Worm (Caenorhabditis elegans) whole organism, L1 larva: Measurements from ENCODE around the gene tbb-6.

ENCODE experiments used
- C04F5.9 ChIP-seq: sonication (generic microtip); optimal IDR thresholded peaks from 2 replicates; lab custom pipeline; 2016; ENCODE audit warnings: missing genetic modification characterization, missing compliant biosample characterization
- C34B4.2 ChIP-seq: sonication (generic microtip); optimal IDR thresholded peaks from 2 replicates; lab custom pipeline; 2017; ENCODE audit warnings: mild to moderate bottlenecking, missing genetic modification characterization, missing compliant biosample characterization
- Y116A8C.19 ChIP-seq: sonication (generic microtip); optimal IDR thresholded peaks from 2 replicates; lab custom pipeline; 2016; ENCODE audit warnings: missing compliant biosample characterization, missing genetic modification characterization, borderline replicate concordance
- aly-2 ChIP-seq: fragments of 150-350 bp; optimal IDR thresholded peaks from 2 replicates; lab custom pipeline; 2014; ENCODE audit warnings: missing biosample characterization, missing genetic modification characterization
- blmp-1 ChIP-seq: fragments of 150-350 bp; optimal IDR thresholded peaks from 2 replicates; lab custom pipeline; 2014; ENCODE audit warnings: missing biosample characterization, missing genetic modification characterization
- ceh-8 ChIP-seq: fragments of 200-800 bp; sonication (Bioruptor generic); optimal IDR thresholded peaks from 2 replicates; lab custom pipeline; 2018; ENCODE audit warnings: mild to moderate bottlenecking, missing genetic modification characterization, moderate library complexity, missing compliant biosample characterization
- ces-1 ChIP-seq: fragments of 150-350 bp; optimal IDR thresholded peaks from 2 replicates; lab custom pipeline; 2014; ENCODE audit warnings: missing biosample characterization, missing genetic modification reagents, missing genetic modification characterization
- dsc-1 ChIP-seq: sonication (generic microtip); optimal IDR thresholded peaks from 2 replicates; lab custom pipeline; 2016; ENCODE audit warnings: mild to moderate bottlenecking, missing genetic modification characterization, missing compliant biosample characterization
- efl-1 ChIP-seq, 4 experiments: fragments of 150-350 bp; optimal IDR thresholded peaks in 3 of 4; peaks in 1 of 4; 1 replicate in 1 of 4; 2 replicates in 3 of 4; lab custom pipeline; 2014; ENCODE audit warnings: missing biosample characterization in 2 of 4, missing genetic modification characterization in 2 of 4, missing genetic modification reagents in 2 of 4
- efl-3 ChIP-seq: fragments of 200-800 bp; sonication (Bioruptor generic); optimal IDR thresholded peaks from 2 replicates; lab custom pipeline; 2018; ENCODE audit warnings: mild to moderate bottlenecking, missing genetic modification characterization, missing compliant biosample characterization
- elt-3 ChIP-seq, 6 experiments: fragments of 150-350 bp in 1 of 6; sonication (generic microtip); optimal IDR thresholded peaks; 2 replicates each; lab custom pipeline; 2017 to 2018; ENCODE audit warnings: missing biosample characterization in 6 of 6, missing genetic modification characterization in 6 of 6, inconsistent platforms in 1 of 6
- fkh-10 ChIP-seq: sonication (generic microtip); optimal IDR thresholded peaks from 2 replicates; lab custom pipeline; 2017; ENCODE audit warnings: missing biosample characterization, missing genetic modification reagents, missing genetic modification characterization
- fkh-8 ChIP-seq: sonication (generic microtip); optimal IDR thresholded peaks from 2 replicates; lab custom pipeline; 2016; ENCODE audit warnings: mild to moderate bottlenecking, missing genetic modification characterization, missing compliant biosample characterization
- fos-1 ChIP-seq: fragments of 150-350 bp; optimal IDR thresholded peaks from 2 replicates; lab custom pipeline; 2014; ENCODE audit warnings: missing biosample characterization, missing genetic modification characterization
- grh-1 ChIP-seq: fragments of 200-800 bp; sonication (Bioruptor generic); IDR thresholded peaks from 2 replicates; pipeline ENCODE4 v1.3.6; 2022; ENCODE audit warnings: missing genetic modification reagents, missing genetic modification characterization, missing compliant biosample characterization
- hlh-17 ChIP-seq: fragments of 200-800 bp; sonication (Bioruptor generic); optimal IDR thresholded peaks from 2 replicates; lab custom pipeline; 2018; ENCODE audit warnings: missing genetic modification characterization, mild to moderate bottlenecking, missing compliant biosample characterization, moderate library complexity, borderline replicate concordance
- hlh-4 ChIP-seq: sonication (generic microtip); optimal IDR thresholded peaks from 2 replicates; lab custom pipeline; 2016; ENCODE audit warnings: mild to moderate bottlenecking, missing genetic modification characterization, missing compliant biosample characterization
- hpl-2 ChIP-seq: fragments of 150-350 bp; optimal IDR thresholded peaks from 2 replicates; lab custom pipeline; 2014; ENCODE audit warnings: missing biosample characterization, missing genetic modification reagents, missing genetic modification characterization
- isw-1 ChIP-seq: fragments of 200-800 bp; sonication (Bioruptor generic); IDR thresholded peaks from 2 replicates; pipeline ENCODE4 v1.3.6; 2022; ENCODE audit warnings: missing genetic modification characterization, missing compliant biosample characterization
- lin-14 ChIP-seq: fragments of 200-800 bp; sonication (Bioruptor generic); optimal IDR thresholded peaks from 2 replicates; lab custom pipeline; 2018; ENCODE audit warnings: mild to moderate bottlenecking, missing genetic modification characterization, moderate library complexity, missing compliant biosample characterization
- lin-15B ChIP-seq: fragments of 150-350 bp; sonication (generic microtip); optimal IDR thresholded peaks from 3 replicates; lab custom pipeline; 2014; ENCODE audit warnings: missing biosample characterization, missing genetic modification characterization
- lin-35 ChIP-seq, 2 experiments: fragments of 150-350 bp; optimal IDR thresholded peaks; 2 replicates each; lab custom pipeline; 2014; ENCODE audit warnings: missing biosample characterization in 2 of 2, missing genetic modification characterization in 2 of 2, missing genetic modification reagents in 2 of 2
- lir-3 ChIP-seq: sonication (generic microtip); optimal IDR thresholded peaks from 2 replicates; lab custom pipeline; 2016; ENCODE audit warnings: mild to moderate bottlenecking, missing genetic modification characterization, moderate library complexity, missing compliant biosample characterization; ENCODE audit not compliant: poor library complexity
- lsy-2 ChIP-seq, 2 experiments: fragments of 150-350 bp; optimal IDR thresholded peaks; 2 replicates each; lab custom pipeline; 2014; ENCODE audit warnings: missing biosample characterization in 2 of 2, missing genetic modification characterization in 2 of 2
- mep-1 ChIP-seq: fragments of 150-350 bp; optimal IDR thresholded peaks from 2 replicates; lab custom pipeline; 2014; ENCODE audit warnings: missing biosample characterization, missing genetic modification characterization
- nhr-11 ChIP-seq: fragments of 150-350 bp; optimal IDR thresholded peaks from 2 replicates; lab custom pipeline; 2014; ENCODE audit warnings: missing biosample characterization, missing genetic modification characterization
- nhr-12 ChIP-seq: sonication (generic microtip); optimal IDR thresholded peaks from 2 replicates; lab custom pipeline; 2017; ENCODE audit warnings: missing biosample characterization, missing genetic modification characterization
- nhr-19 ChIP-seq: fragments of 200-800 bp; sonication (Bioruptor generic); conservative IDR thresholded peaks from 2 replicates; pipeline ENCODE4 v1.3.6; 2022; ENCODE audit warnings: missing genetic modification characterization, missing compliant biosample characterization
- nhr-20 ChIP-seq: sonication (generic microtip); optimal IDR thresholded peaks from 2 replicates; lab custom pipeline; 2016; ENCODE audit warnings: mild to moderate bottlenecking, missing genetic modification characterization, missing compliant biosample characterization
- nhr-237 ChIP-seq: fragments of 150-350 bp; optimal IDR thresholded peaks from 2 replicates; lab custom pipeline; 2014; ENCODE audit warnings: missing biosample characterization, missing genetic modification characterization
- nhr-47 ChIP-seq: sonication (generic microtip); optimal IDR thresholded peaks from 2 replicates; lab custom pipeline; 2016; ENCODE audit warnings: mild to moderate bottlenecking, missing genetic modification characterization, moderate library complexity, missing compliant biosample characterization
- nhr-71 ChIP-seq: sonication (generic microtip); optimal IDR thresholded peaks from 2 replicates; lab custom pipeline; 2016; ENCODE audit warnings: mild to moderate bottlenecking, missing genetic modification characterization, moderate library complexity, missing compliant biosample characterization
- nhr-85 ChIP-seq: sonication (generic microtip); peaks from one replicate; lab custom pipeline; 2016; ENCODE audit warnings: missing genetic modification characterization, inconsistent platforms, missing compliant biosample characterization
- nhr-90 ChIP-seq: sonication (generic microtip); optimal IDR thresholded peaks from 2 replicates; lab custom pipeline; 2016; ENCODE audit warnings: mild to moderate bottlenecking, missing genetic modification characterization, missing compliant biosample characterization; ENCODE audit not compliant: poor library complexity
- pag-3 ChIP-seq: sonication (generic microtip); optimal IDR thresholded peaks from 2 replicates; lab custom pipeline; 2017; ENCODE audit warnings: missing genetic modification characterization, mild to moderate bottlenecking, missing compliant biosample characterization, antibody characterized with exemption, borderline replicate concordance; ENCODE audit not compliant: insufficient read depth
- skn-1 ChIP-seq: fragments of 150-350 bp; optimal IDR thresholded peaks from 2 replicates; lab custom pipeline; 2014; ENCODE audit warnings: missing biosample characterization, missing genetic modification characterization
- snu-23 ChIP-seq: sonication (generic microtip); optimal IDR thresholded peaks from 2 replicates; lab custom pipeline; 2016; ENCODE audit warnings: missing genetic modification characterization, missing compliant biosample characterization
- sptf-1 ChIP-seq: fragments of 150-350 bp; optimal IDR thresholded peaks from 2 replicates; lab custom pipeline; 2014; ENCODE audit warnings: missing biosample characterization, missing genetic modification characterization
- swsn-7 ChIP-seq: sonication (generic microtip); optimal IDR thresholded peaks from 2 replicates; lab custom pipeline; 2016; ENCODE audit warnings: missing genetic modification characterization, missing compliant biosample characterization
- tbx-2 ChIP-seq: sonication (generic microtip); optimal IDR thresholded peaks from 2 replicates; lab custom pipeline; 2016; ENCODE audit warnings: missing genetic modification characterization, missing compliant biosample characterization
- tlp-1 ChIP-seq: fragments of 150-350 bp; optimal IDR thresholded peaks from 2 replicates; lab custom pipeline; 2014; ENCODE audit warnings: missing biosample characterization, missing genetic modification characterization
- unc-62 ChIP-seq: fragments of 150-350 bp; optimal IDR thresholded peaks from 2 replicates; lab custom pipeline; 2014; ENCODE audit warnings: missing biosample characterization, missing genetic modification reagents, missing genetic modification characterization
- vab-15 ChIP-seq: sonication (generic microtip); optimal IDR thresholded peaks from 2 replicates; lab custom pipeline; 2017; ENCODE audit warnings: missing genotype, mild to moderate bottlenecking, missing genetic modification characterization, missing compliant biosample characterization
- xbp-1 ChIP-seq: sonication (generic microtip); optimal IDR thresholded peaks from 2 replicates; lab custom pipeline; 2016; ENCODE audit warnings: missing genetic modification characterization, missing compliant biosample characterization
- zag-1 ChIP-seq: fragments of 150-350 bp; optimal IDR thresholded peaks from 2 replicates; lab custom pipeline; 2014; ENCODE audit warnings: missing biosample characterization, missing genetic modification characterization
- ztf-11 ChIP-seq, 2 experiments: sonication (generic microtip); optimal IDR thresholded peaks; 2 replicates each; lab custom pipeline; 2016 to 2017; ENCODE audit warnings: missing genetic modification characterization in 2 of 2, missing biosample characterization in 1 of 2, missing compliant biosample characterization in 1 of 2
- ztf-4 ChIP-seq: fragments of 150-350 bp; optimal IDR thresholded peaks from 2 replicates; lab custom pipeline; 2014; ENCODE audit warnings: missing biosample characterization, missing genetic modification characterization

tbb-6 gene

ce11 chrV:12294091-12294490, 32.8 kb downstream of the tbb-6 start:
- TF ChIP-seq Y116A8C.19 (tag; lab: Kevin White, UChicago) (no peak), ztf-4 (tag; lab: Kevin White, UChicago) (no peak), zag-1 (no peak), mep-1 (tag; lab: Kevin White, UChicago) (no peak), fos-1 (tag; lab: Kevin White, UChicago) (no peak), fkh-10 (GFP tag; lab: Kevin White, UChicago) (no peak), nhr-85 (tag; lab: Kevin White, UChicago) (peak; percentile 69), ztf-11 (tag; optimal IDR thresholded peaks at IDR 0.05; lab: Kevin White, UChicago) (no peak), nhr-19 (GFP tag; lab: Robert Waterston, UW) (no peak), lin-14 (peak; percentile 42), tbx-2 (tag; lab: Kevin White, UChicago) (peak; percentile 9), unc-62 (GFP tag; lab: Kevin White, UChicago) (no peak), lsy-2 (tag; optimal IDR thresholded peaks at IDR 0.05; lab: Kevin White, UChicago) (peak in 1 of 2 experiments; percentile 49), nhr-71 (tag; lab: Kevin White, UChicago) (peak; percentile 44), xbp-1 (no peak), ces-1 (GFP tag; lab: Kevin White, UChicago) (no peak), nhr-90 (tag; lab: Kevin White, UChicago) (peak; percentile 4), lir-3 (tag; lab: Kevin White, UChicago) (no peak), nhr-20 (tag; lab: Kevin White, UChicago) (peak; percentile 18), swsn-7 (tag; lab: Kevin White, UChicago) (no peak), fkh-8 (tag; lab: Kevin White, UChicago) (no peak), grh-1 (0 out of 2 replicates have a peak, but pooled peaks have one; percentile 15), blmp-1 (tag; lab: Kevin White, UChicago) (peak; percentile 54), elt-3 (tag; optimal IDR thresholded peaks at IDR 0.05; lab: Kevin White, UChicago) (peak in 2 of 6 experiments; percentile 58 to 79), nhr-237 (tag; lab: Kevin White, UChicago) (no peak), vab-15 (tag; lab: Kevin White, UChicago) (no peak)

ce11 chrV:12295015-12295414, 33.7 kb downstream of the tbb-6 start:
- no peak for TF ChIP-seq efl-1 (optimal IDR thresholded peaks at IDR 0.05; lab: Kevin White, UChicago)
- TF ChIP-seq efl-1 (GFP tag; optimal IDR thresholded peaks at IDR 0.05 in 1 of 2; lab: Kevin White, UChicago) = peak in 1 of 2 experiments; percentile 87
- peak in 1 of 2 experiments; percentile 10 for TF ChIP-seq lin-35 (GFP tag; optimal IDR thresholded peaks at IDR 0.05; lab: Kevin White, UChicago)
- no peak for TF ChIP-seq tlp-1 (tag; lab: Kevin White, UChicago)
- TF ChIP-seq blmp-1 (tag; lab: Kevin White, UChicago) = peak; percentile 17

ce11 chrV:12295520-12295919, 34.2 kb downstream of the tbb-6 start:
- TF ChIP-seq tbx-2 (tag; lab: Kevin White, UChicago) (peak; percentile 15), hlh-4 (no peak), C04F5.9 (no peak), pag-3 (no peak), grh-1 (peak; percentile 32; the same call in 1 of the 2 replicates), skn-1 (tag; lab: Kevin White, UChicago) (no peak), hlh-17 (GFP tag; lab: Kevin White, UChicago) (no peak), dsc-1 (tag; lab: Kevin White, UChicago) (no peak), aly-2 (tag; lab: Kevin White, UChicago) (no peak), fkh-8 (tag; lab: Kevin White, UChicago) (no peak), unc-62 (GFP tag; lab: Kevin White, UChicago) (no peak), nhr-47 (tag; lab: Kevin White, UChicago) (peak; percentile 2), lin-35 (GFP tag; optimal IDR thresholded peaks at IDR 0.05; lab: Kevin White, UChicago) (peak in 1 of 2 experiments; percentile 23), C34B4.2 (tag; lab: Kevin White, UChicago) (no peak), sptf-1 (tag; lab: Kevin White, UChicago) (no peak), lin-15B (tag; lab: Kevin White, UChicago) (no peak), snu-23 (GFP tag; lab: Kevin White, UChicago) (peak; percentile 33), mep-1 (tag; lab: Kevin White, UChicago) (peak; percentile 16), efl-1 (optimal IDR thresholded peaks at IDR 0.05; lab: Kevin White, UChicago) (no peak), efl-1 (GFP tag; optimal IDR thresholded peaks at IDR 0.05 in 1 of 2; lab: Kevin White, UChicago) (no peak), isw-1 (GFP tag; lab: Robert Waterston, UW) (no peak), lir-3 (tag; lab: Kevin White, UChicago) (no peak), nhr-11 (tag; lab: Kevin White, UChicago) (no peak), efl-3 (GFP tag; lab: Kevin White, UChicago) (peak; percentile 39), hpl-2 (GFP tag; lab: Kevin White, UChicago) (no peak), nhr-12 (tag; lab: Kevin White, UChicago) (no peak), ceh-8 (GFP tag; lab: Kevin White, UChicago) (no peak)
